Worm (Caenorhabditis elegans) whole organism, mixed stage, embryonic: ENCODE measurements around the gene copz-1.

Source experiments
- bed-3 ChIP-seq: fragments of 200-800 bp; sonication (Bioruptor generic); optimal IDR thresholded peaks from 3 replicates; lab custom pipeline; 2018; ENCODE audit warnings: mild to moderate bottlenecking, missing genetic modification characterization, moderate library complexity, missing compliant biosample characterization
- elt-1 ChIP-seq: sonication (generic microtip); optimal IDR thresholded peaks from 2 replicates; lab custom pipeline; 2017; ENCODE audit warnings: missing genetic modification characterization, mild to moderate bottlenecking, missing compliant biosample characterization, antibody characterized with exemption, moderate library complexity, borderline replicate concordance; ENCODE audit not compliant: insufficient read depth
- nhr-2 ChIP-seq: fragments of 150-350 bp; optimal IDR thresholded peaks from 2 replicates; lab custom pipeline; 2014; ENCODE audit warnings: missing biosample characterization, missing genetic modification characterization
- pha-4 ChIP-seq: fragments of 150-350 bp; optimal IDR thresholded peaks from 2 replicates; lab custom pipeline; 2018; ENCODE audit warnings: missing biosample characterization, missing genetic modification reagents, missing genetic modification characterization
- snpc-4 ChIP-seq: fragments of 150-350 bp; optimal IDR thresholded peaks from 2 replicates; lab custom pipeline; 2014; ENCODE audit warnings: missing biosample characterization, missing genetic modification characterization
- unc-39 ChIP-seq: fragments of 150-350 bp; optimal IDR thresholded peaks from 2 replicates; lab custom pipeline; 2014; ENCODE audit warnings: missing biosample characterization, missing genetic modification characterization
- unc-62 ChIP-seq: fragments of 150-350 bp; optimal IDR thresholded peaks from 2 replicates; lab custom pipeline; 2014; ENCODE audit warnings: missing biosample characterization, missing genetic modification reagents, missing genetic modification characterization

DNA sequence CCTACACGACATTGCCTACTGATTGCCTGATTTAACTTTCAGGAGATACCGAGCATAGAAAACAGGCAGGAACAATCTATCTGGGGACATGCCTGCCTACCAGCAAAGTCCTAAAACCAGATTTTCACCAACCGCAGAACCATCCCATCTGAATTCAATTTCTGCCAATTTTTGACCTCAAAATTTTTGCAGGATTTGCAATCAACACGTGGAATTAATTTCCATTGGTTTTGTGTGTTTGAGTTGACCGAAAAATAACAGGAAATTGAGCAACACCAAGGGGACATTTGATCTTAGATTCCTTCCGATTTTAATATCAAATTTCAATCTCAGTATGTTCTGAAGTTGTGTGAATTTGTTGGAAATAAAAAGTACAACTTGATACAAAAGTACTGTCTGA is 26.3 kb downstream of the copz-1 start:
- TF ChIP-seq snpc-4 (tag; lab: Kevin White, UChicago): no peak
- no peak for TF ChIP-seq bed-3
- no peak for TF ChIP-seq elt-1
- no peak for TF ChIP-seq unc-62 (GFP tag; lab: Kevin White, UChicago)
- TF ChIP-seq nhr-2 (tag; lab: Kevin White, UChicago): no peak
- TF ChIP-seq unc-39: no peak
- no peak for TF ChIP-seq pha-4
